Worm (Caenorhabditis elegans) whole organism, young adult: ENCODE measurements around the gene C28H8.7.

Experiments
- B0336.3 ChIP-seq: fragments of 200-800 bp; sonication (Bioruptor generic); IDR thresholded peaks from 2 replicates; pipeline ENCODE4 v1.3.6; 2022; ENCODE audit warnings: missing genetic modification characterization, missing compliant biosample characterization
- C06A6.2 ChIP-seq: fragments of 200-800 bp; sonication (Bioruptor generic); conservative IDR thresholded peaks from 2 replicates; pipeline ENCODE4 v1.3.6; 2022; ENCODE audit warnings: missing genetic modification characterization, missing compliant biosample characterization
- F22D6.2 ChIP-seq: sonication (generic microtip); optimal IDR thresholded peaks from 2 replicates; lab custom pipeline; 2016; ENCODE audit warnings: mild to moderate bottlenecking, missing genetic modification characterization, missing compliant biosample characterization
- F39B2.1 ChIP-seq: fragments of 200-800 bp; sonication (Bioruptor generic); IDR thresholded peaks from 2 replicates; pipeline ENCODE4 v1.3.6; 2022; ENCODE audit warnings: missing genetic modification reagents, missing genetic modification characterization, missing compliant biosample characterization
- F57C9.4 ChIP-seq: sonication (generic microtip); optimal IDR thresholded peaks from 2 replicates; lab custom pipeline; 2017; ENCODE audit warnings: mild to moderate bottlenecking, missing genetic modification characterization, missing compliant biosample characterization
- K12H6.12 ChIP-seq: fragments of 200-800 bp; sonication (Bioruptor generic); optimal IDR thresholded peaks from 2 replicates; lab custom pipeline; 2018; ENCODE audit warnings: mild to moderate bottlenecking, missing genetic modification characterization, missing compliant biosample characterization
- T07F8.4 ChIP-seq: sonication (generic microtip); optimal IDR thresholded peaks from 2 replicates; lab custom pipeline; 2016; ENCODE audit warnings: mild to moderate bottlenecking, missing genetic modification characterization, moderate library complexity, missing compliant biosample characterization
- Y53F4B.3 ChIP-seq: fragments of 200-800 bp; sonication (Bioruptor generic); IDR thresholded peaks from 2 replicates; pipeline ENCODE4 v1.3.6; 2022; ENCODE audit warnings: missing genetic modification reagents, missing genetic modification characterization, missing compliant biosample characterization
- Y79H2A.3 ChIP-seq: fragments of 200-800 bp; sonication (Bioruptor generic); conservative IDR thresholded peaks from 2 replicates; pipeline ENCODE4 v1.3.6; 2022; ENCODE audit warnings: missing genetic modification reagents, missing genetic modification characterization, missing compliant biosample characterization
- akir-1 ChIP-seq: fragments of 200-800 bp; sonication (Bioruptor generic); optimal IDR thresholded peaks from 2 replicates; lab custom pipeline; 2018; ENCODE audit warnings: mild to moderate bottlenecking, missing genetic modification characterization, moderate library complexity, missing compliant biosample characterization
- aptf-3 ChIP-seq: fragments of 200-800 bp; sonication (Bioruptor generic); IDR thresholded peaks from 2 replicates; pipeline ENCODE4 v1.3.6; 2022; ENCODE audit warnings: missing genetic modification characterization, missing compliant biosample characterization
- atf-7 ChIP-seq: sonication (generic microtip); optimal IDR thresholded peaks from 2 replicates; lab custom pipeline; 2017; ENCODE audit warnings: mild to moderate bottlenecking, missing genetic modification characterization, missing compliant biosample characterization
- attf-6 ChIP-seq: fragments of 200-800 bp; sonication (Bioruptor generic); IDR thresholded peaks from 2 replicates; pipeline ENCODE4 v1.3.6; 2022; ENCODE audit warnings: missing genetic modification reagents, missing genetic modification characterization, missing compliant biosample characterization
- bed-1 ChIP-seq: fragments of 200-800 bp; sonication (Bioruptor generic); IDR thresholded peaks from 2 replicates; pipeline ENCODE4 v1.3.6; 2022; ENCODE audit warnings: missing genetic modification reagents, missing genetic modification characterization, missing compliant biosample characterization
- bed-2 ChIP-seq: fragments of 200-800 bp; sonication (Bioruptor generic); IDR thresholded peaks from 2 replicates; pipeline ENCODE4 v1.3.6; 2022; ENCODE audit warnings: missing genetic modification reagents, missing genetic modification characterization, missing compliant biosample characterization
- cebp-1 ChIP-seq, 2 experiments: fragments of 200-800 bp in 1 of 2; sonication (Bioruptor generic) in 1 of 2; sonication (generic microtip) in 1 of 2; IDR thresholded peaks in 1 of 2; optimal IDR thresholded peaks in 1 of 2; 2 replicates each; pipeline versions ENCODE4 v1.3.6 to Lab custom; 2017 to 2022; ENCODE audit warnings: missing compliant biosample characterization in 2 of 2, missing genetic modification characterization in 2 of 2, mild to moderate bottlenecking in 1 of 2, missing genetic modification reagents in 1 of 2, moderate library complexity in 1 of 2
- cebp-2 ChIP-seq: fragments of 200-800 bp; sonication (Bioruptor generic); IDR thresholded peaks from 2 replicates; pipeline ENCODE4 v1.3.6; 2022; ENCODE audit warnings: missing genetic modification characterization, missing compliant biosample characterization
- ceh-27 ChIP-seq: fragments of 200-800 bp; sonication (Bioruptor generic); optimal IDR thresholded peaks from 2 replicates; lab custom pipeline; 2018; ENCODE audit warnings: mild to moderate bottlenecking, missing genetic modification characterization, moderate library complexity, missing compliant biosample characterization
- ceh-40 ChIP-seq: fragments of 200-800 bp; sonication (Bioruptor generic); IDR thresholded peaks from 2 replicates; pipeline ENCODE4 v1.3.6; 2022; ENCODE audit warnings: missing genetic modification characterization, missing compliant biosample characterization
- ceh-91 ChIP-seq: fragments of 200-800 bp; sonication (Bioruptor generic); IDR thresholded peaks from 2 replicates; pipeline ENCODE4 v1.3.6; 2022; ENCODE audit warnings: missing genetic modification reagents, missing genetic modification characterization, missing compliant biosample characterization
- chd-7 ChIP-seq: sonication (generic microtip); optimal IDR thresholded peaks from 2 replicates; lab custom pipeline; 2016; ENCODE audit warnings: mild to moderate bottlenecking, missing genetic modification characterization, moderate library complexity, missing compliant biosample characterization
- dpl-1 ChIP-seq: fragments of 150-350 bp; optimal IDR thresholded peaks from 2 replicates; lab custom pipeline; 2014; ENCODE audit warnings: missing biosample characterization, missing genetic modification reagents, missing genetic modification characterization
- ets-4 ChIP-seq: fragments of 200-800 bp; sonication (Bioruptor generic); optimal IDR thresholded peaks from 2 replicates; lab custom pipeline; 2018; ENCODE audit warnings: mild to moderate bottlenecking, missing genetic modification characterization, missing compliant biosample characterization
- gei-17 ChIP-seq: fragments of 200-800 bp; sonication (Bioruptor generic); optimal IDR thresholded peaks from 2 replicates; lab custom pipeline; 2018; ENCODE audit warnings: mild to moderate bottlenecking, missing genetic modification characterization, missing compliant biosample characterization
- hlh-12 ChIP-seq: sonication (generic microtip); optimal IDR thresholded peaks from 2 replicates; lab custom pipeline; 2016; ENCODE audit warnings: missing genetic modification characterization, missing compliant biosample characterization
- hlh-26 ChIP-seq: fragments of 200-800 bp; sonication (Bioruptor generic); conservative IDR thresholded peaks from 2 replicates; pipeline ENCODE4 v1.3.6; 2022; ENCODE audit warnings: missing genetic modification reagents, missing genetic modification characterization, missing compliant biosample characterization
- hrde-1 ChIP-seq: sonication (generic microtip); optimal IDR thresholded peaks from 2 replicates; lab custom pipeline; 2016; ENCODE audit warnings: missing genetic modification characterization, mild to moderate bottlenecking, missing compliant biosample characterization, moderate library complexity, missing genotype, missing genetic modification reagents, borderline replicate concordance
- lag-1 ChIP-seq: fragments of 200-800 bp; sonication (Bioruptor generic); IDR thresholded peaks from 2 replicates; pipeline ENCODE4 v1.3.6; 2022; ENCODE audit warnings: missing genetic modification reagents, missing genetic modification characterization, missing compliant biosample characterization
- lin-35 ChIP-seq, 3 experiments: fragments of 150-350 bp in 2 of 3; sonication (generic microtip) in 1 of 3; optimal IDR thresholded peaks; 2 replicates each; lab custom pipeline; 2014 to 2018; ENCODE audit warnings: missing biosample characterization in 3 of 3, missing genetic modification characterization in 3 of 3, missing genetic modification reagents in 3 of 3
- lin-40 ChIP-seq: sonication (generic microtip); optimal IDR thresholded peaks from 2 replicates; lab custom pipeline; 2016; ENCODE audit warnings: missing genetic modification characterization, mild to moderate bottlenecking, missing compliant biosample characterization, missing genotype, missing genetic modification reagents
- madf-10 ChIP-seq: sonication (generic microtip); optimal IDR thresholded peaks from 2 replicates; lab custom pipeline; 2016; ENCODE audit warnings: mild to moderate bottlenecking, missing genetic modification characterization, missing compliant biosample characterization
- madf-3 ChIP-seq: fragments of 200-800 bp; sonication (Bioruptor generic); IDR thresholded peaks from 2 replicates; pipeline ENCODE4 v1.3.6; 2022; ENCODE audit warnings: missing genetic modification reagents, missing genetic modification characterization, missing compliant biosample characterization
- mel-28 ChIP-seq: sonication (generic microtip); optimal IDR thresholded peaks from 2 replicates; lab custom pipeline; 2016; ENCODE audit warnings: borderline replicate concordance, mild to moderate bottlenecking, missing genetic modification characterization, missing compliant biosample characterization
- nfyb-1 ChIP-seq: fragments of 200-800 bp; sonication (Bioruptor generic); IDR thresholded peaks from 2 replicates; pipeline ENCODE4 v1.3.6; 2022; ENCODE audit warnings: missing genetic modification reagents, missing genetic modification characterization, missing compliant biosample characterization
- nhr-80 ChIP-seq: sonication (generic microtip); optimal IDR thresholded peaks from 2 replicates; lab custom pipeline; 2016; ENCODE audit warnings: missing genetic modification characterization, missing compliant biosample characterization
- nhr-90 ChIP-seq: sonication (generic microtip); optimal IDR thresholded peaks from 2 replicates; lab custom pipeline; 2016; ENCODE audit warnings: missing genotype, mild to moderate bottlenecking, missing genetic modification characterization, missing compliant biosample characterization
- sea-2 ChIP-seq: fragments of 200-800 bp; sonication (Bioruptor generic); IDR thresholded peaks from 2 replicates; pipeline ENCODE4 v1.3.6; 2022; ENCODE audit warnings: missing genetic modification characterization, missing compliant biosample characterization
- snpc-1.1 ChIP-seq: sonication (generic microtip); optimal IDR thresholded peaks from 2 replicates; lab custom pipeline; 2017; ENCODE audit warnings: missing genetic modification characterization, mild to moderate bottlenecking, missing compliant biosample characterization, antibody characterized with exemption, moderate library complexity, missing genotype, missing genetic modification reagents; ENCODE audit not compliant: insufficient read depth
- somi-1 ChIP-seq: fragments of 200-800 bp; sonication (Bioruptor generic); optimal IDR thresholded peaks from 2 replicates; lab custom pipeline; 2018; ENCODE audit warnings: mild to moderate bottlenecking, missing genetic modification characterization, missing compliant biosample characterization
- unc-62 ChIP-seq: fragments of 150-350 bp; optimal IDR thresholded peaks from 2 replicates; lab custom pipeline; 2014; ENCODE audit warnings: missing biosample characterization, missing genetic modification reagents, missing genetic modification characterization
- ztf-22 ChIP-seq: fragments of 200-800 bp; sonication (Bioruptor generic); optimal IDR thresholded peaks from 2 replicates; lab custom pipeline; 2018; ENCODE audit warnings: mild to moderate bottlenecking, missing genetic modification characterization, moderate library complexity, missing compliant biosample characterization
- ztf-25 ChIP-seq: fragments of 200-800 bp; sonication (Bioruptor generic); IDR thresholded peaks from 2 replicates; pipeline ENCODE4 v1.3.6; 2022; ENCODE audit warnings: missing genetic modification reagents, missing genetic modification characterization, missing compliant biosample characterization
- ztf-26 ChIP-seq: sonication (generic microtip); optimal IDR thresholded peaks from 2 replicates; lab custom pipeline; 2017; ENCODE audit warnings: missing genetic modification characterization, missing compliant biosample characterization
- ztf-6 ChIP-seq: fragments of 200-800 bp; sonication (Bioruptor generic); IDR thresholded peaks from 2 replicates; pipeline ENCODE4 v1.3.6; 2022; ENCODE audit warnings: missing genetic modification reagents, missing genetic modification characterization, missing compliant biosample characterization

The C28H8.7 gene

ce11 chrIII:5922236-5922635, 35.4 kb upstream of the C28H8.7 start:
- TF ChIP-seq ztf-25 (GFP tag; lab: Robert Waterston, UW) (no peak), lag-1 (GFP tag; lab: Robert Waterston, UW) (no peak), F57C9.4 (no peak), aptf-3 (GFP tag; lab: Robert Waterston, UW) (no peak), bed-1 (GFP tag; lab: Robert Waterston, UW) (no peak), hrde-1 (tag; lab: Kevin White, UChicago) (no peak), ztf-22 (GFP tag; lab: Kevin White, UChicago) (no peak), lin-40 (no peak), F22D6.2 (tag; lab: Kevin White, UChicago) (no peak), F39B2.1 (no peak)

ce11 chrIII:5921067-5921678, 34.4 kb upstream of the C28H8.7 start:
- TF ChIP-seq somi-1 (GFP tag; lab: Kevin White, UChicago) (peak; percentile 6), gei-17 (no peak), lin-40 (peak; percentile 0), chd-7 (no peak), hlh-26 (GFP tag; lab: Robert Waterston, UW) (no peak), ztf-26 (tag; lab: Kevin White, UChicago) (peak; percentile 36), nhr-80 (tag; lab: Kevin White, UChicago) (no peak)

- no peak for TF ChIP-seq lag-1 (GFP tag; lab: Robert Waterston, UW)
- TF ChIP-seq chd-7: peak; percentile 16
- no peak for TF ChIP-seq hlh-12
- TF ChIP-seq unc-62 (GFP tag; lab: Kevin White, UChicago): no peak
- TF ChIP-seq nhr-90 (tag; lab: Kevin White, UChicago): no peak
- TF ChIP-seq mel-28 (tag; lab: Kevin White, UChicago): no peak
- TF ChIP-seq K12H6.12 (tag; lab: Kevin White, UChicago): no peak
- no peak for TF ChIP-seq cebp-2 (GFP tag; lab: Robert Waterston, UW)
- no peak for TF ChIP-seq ceh-27 (GFP tag; lab: Kevin White, UChicago)
- peak; percentile 19 for TF ChIP-seq atf-7 (tag; lab: Kevin White, UChicago)
- TF ChIP-seq snpc-1.1 (tag; lab: Kevin White, UChicago): no peak
- no peak for TF ChIP-seq cebp-1 (GFP tag; IDR thresholded peaks at IDR 0.05; lab: Robert Waterston, UW)
- TF ChIP-seq cebp-1 (tag; optimal IDR thresholded peaks at IDR 0.05; lab: Kevin White, UChicago): peak; percentile 36
- TF ChIP-seq bed-2: no peak
- no peak for TF ChIP-seq ztf-6
- no peak for TF ChIP-seq B0336.3 (GFP tag; lab: Robert Waterston, UW)
- no peak for TF ChIP-seq dpl-1 (GFP tag; lab: Kevin White, UChicago)
- TF ChIP-seq T07F8.4 (tag; lab: Kevin White, UChicago): no peak
- TF ChIP-seq akir-1: no peak
- no peak for TF ChIP-seq ceh-40 (GFP tag; lab: Robert Waterston, UW)
- no peak for TF ChIP-seq ceh-91 (GFP tag; lab: Robert Waterston, UW)
- TF ChIP-seq madf-3 (GFP tag; lab: Robert Waterston, UW): no peak
- TF ChIP-seq madf-10 (tag; lab: Kevin White, UChicago): no peak
- no peak for TF ChIP-seq ets-4 (GFP tag; lab: Kevin White, UChicago)
- no peak for TF ChIP-seq attf-6
- no peak for TF ChIP-seq lin-35 (GFP tag; optimal IDR thresholded peaks at IDR 0.05; lab: Kevin White, UChicago)
- TF ChIP-seq C06A6.2 (GFP tag; lab: Robert Waterston, UW): peak; percentile 71; the same call in 1 of the 2 replicates
- no peak for TF ChIP-seq sea-2
- TF ChIP-seq nfyb-1 (GFP tag; lab: Robert Waterston, UW): 0 out of 2 replicates have a peak, but pooled peaks have one; percentile 13
- TF ChIP-seq F39B2.1: no peak
- no peak for TF ChIP-seq Y79H2A.3
- peak; percentile 77 for TF ChIP-seq ztf-26 (tag; lab: Kevin White, UChicago)
- TF ChIP-seq bed-1 (GFP tag; lab: Robert Waterston, UW): no peak
- TF ChIP-seq Y53F4B.3: no peak
Observed at ce11 chrIII:5919799-5920387, 33.1 kb upstream of the C28H8.7 start, which contains the start of the genes tdo-2 and C28H8.2. tdo-2 (minus strand) TSS chrIII:5919955. C28H8.2 (plus strand) TSS chrIII:5920322.
